Worm (Caenorhabditis elegans) whole organism, late embryonic: ENCODE results near the gene acd-3.

Experiments used
- Y22D7AL.16 ChIP-seq: sonication (generic microtip); optimal IDR thresholded peaks from 2 replicates; lab custom pipeline; 2016; ENCODE audit warnings: missing genetic modification characterization, missing compliant biosample characterization
- ahr-1 ChIP-seq: sonication (generic microtip); optimal IDR thresholded peaks from 2 replicates; lab custom pipeline; 2016; ENCODE audit warnings: missing genetic modification characterization, missing compliant biosample characterization
- ama-1 ChIP-seq: fragments of 150-350 bp; optimal IDR thresholded peaks from 2 replicates; lab custom pipeline; 2014
- ceh-18 ChIP-seq: sonication (generic microtip); optimal IDR thresholded peaks from 2 replicates; lab custom pipeline; 2016; ENCODE audit warnings: missing genetic modification characterization, missing compliant biosample characterization
- ceh-19 ChIP-seq: fragments of 200-800 bp; sonication (Bioruptor generic); optimal IDR thresholded peaks from 2 replicates; lab custom pipeline; 2018; ENCODE audit warnings: mild to moderate bottlenecking, missing genetic modification characterization, missing compliant biosample characterization
- ceh-2 ChIP-seq: sonication (generic microtip); optimal IDR thresholded peaks from 2 replicates; lab custom pipeline; 2016; ENCODE audit warnings: missing genotype, missing genetic modification characterization, missing compliant biosample characterization
- ceh-22 ChIP-seq: sonication (generic microtip); optimal IDR thresholded peaks from 2 replicates; lab custom pipeline; 2017; ENCODE audit warnings: missing biosample characterization, missing genetic modification characterization
- ceh-31 ChIP-seq: sonication (generic microtip); optimal IDR thresholded peaks from 2 replicates; lab custom pipeline; 2016; ENCODE audit warnings: missing genetic modification characterization, missing compliant biosample characterization
- ceh-34 ChIP-seq: sonication (generic microtip); optimal IDR thresholded peaks from 2 replicates; lab custom pipeline; 2016; ENCODE audit warnings: mild to moderate bottlenecking, missing genetic modification characterization, missing compliant biosample characterization
- ceh-48 ChIP-seq: sonication (generic microtip); optimal IDR thresholded peaks from 2 replicates; lab custom pipeline; 2016; ENCODE audit warnings: missing genetic modification characterization, inconsistent platforms, missing compliant biosample characterization
- ceh-6 ChIP-seq: fragments of 200-800 bp; sonication (Bioruptor generic); optimal IDR thresholded peaks from 2 replicates; lab custom pipeline; 2018; ENCODE audit warnings: mild to moderate bottlenecking, missing genetic modification characterization, missing compliant biosample characterization
- ceh-9 ChIP-seq: sonication (generic microtip); optimal IDR thresholded peaks from 2 replicates; lab custom pipeline; 2016; ENCODE audit warnings: mild to moderate bottlenecking, missing genetic modification characterization, inconsistent platforms, missing compliant biosample characterization
- eyg-1 ChIP-seq: sonication (generic microtip); optimal IDR thresholded peaks from 2 replicates; lab custom pipeline; 2016; ENCODE audit warnings: missing genotype, missing genetic modification characterization, missing compliant biosample characterization
- fkh-6 ChIP-seq: sonication (generic microtip); optimal IDR thresholded peaks from 2 replicates; lab custom pipeline; 2016; ENCODE audit warnings: missing genetic modification characterization, missing compliant biosample characterization
- gmeb-2 ChIP-seq: sonication (generic microtip); optimal IDR thresholded peaks from 2 replicates; lab custom pipeline; 2016; ENCODE audit warnings: missing genetic modification characterization, inconsistent platforms, missing compliant biosample characterization
- hlh-13 ChIP-seq: fragments of 200-800 bp; sonication (Bioruptor generic); optimal IDR thresholded peaks from 2 replicates; lab custom pipeline; 2018; ENCODE audit warnings: mild to moderate bottlenecking, missing genetic modification characterization, missing compliant biosample characterization
- hlh-8 ChIP-seq: sonication (generic microtip); optimal IDR thresholded peaks from 2 replicates; lab custom pipeline; 2016; ENCODE audit warnings: missing genotype, missing genetic modification characterization, missing compliant biosample characterization
- lin-11 ChIP-seq: fragments of 200-800 bp; sonication (Bioruptor generic); optimal IDR thresholded peaks from 2 replicates; lab custom pipeline; 2018; ENCODE audit warnings: mild to moderate bottlenecking, missing genetic modification characterization, missing compliant biosample characterization
- madf-2 ChIP-seq: sonication (generic microtip); optimal IDR thresholded peaks from 2 replicates; lab custom pipeline; 2017; ENCODE audit warnings: missing genetic modification characterization, missing compliant biosample characterization
- mec-3 ChIP-seq: sonication (generic microtip); optimal IDR thresholded peaks from 2 replicates; lab custom pipeline; 2016; ENCODE audit warnings: borderline replicate concordance, missing genetic modification characterization, missing compliant biosample characterization
- nfya-1 ChIP-seq: sonication (generic microtip); optimal IDR thresholded peaks from 2 replicates; lab custom pipeline; 2017; ENCODE audit warnings: missing genetic modification characterization, mild to moderate bottlenecking, missing compliant biosample characterization, antibody characterized with exemption, moderate library complexity
- nhr-11 ChIP-seq: fragments of 150-350 bp; optimal IDR thresholded peaks from 2 replicates; lab custom pipeline; 2014; ENCODE audit warnings: missing biosample characterization, missing genetic modification characterization
- odd-2 ChIP-seq: sonication (generic microtip); optimal IDR thresholded peaks from 2 replicates; lab custom pipeline; 2017; ENCODE audit warnings: antibody characterized with exemption, mild to moderate bottlenecking, missing genetic modification characterization, missing compliant biosample characterization
- pag-3 ChIP-seq: sonication (generic microtip); optimal IDR thresholded peaks from 2 replicates; lab custom pipeline; 2016; ENCODE audit warnings: missing compliant biosample characterization, missing genetic modification characterization, borderline replicate concordance
- pqm-1 ChIP-seq: sonication (generic microtip); optimal IDR thresholded peaks from 2 replicates; lab custom pipeline; 2016; ENCODE audit warnings: missing genetic modification characterization, missing compliant biosample characterization
- pros-1 ChIP-seq: fragments of 150-350 bp; optimal IDR thresholded peaks from 2 replicates; lab custom pipeline; 2014; ENCODE audit warnings: missing biosample characterization, missing genetic modification reagents, missing genetic modification characterization
- rnt-1 ChIP-seq: sonication (generic microtip); optimal IDR thresholded peaks from 2 replicates; lab custom pipeline; 2016; ENCODE audit warnings: missing genetic modification characterization, missing compliant biosample characterization
- sox-4 ChIP-seq: sonication (generic microtip); optimal IDR thresholded peaks from 2 replicates; lab custom pipeline; 2017; ENCODE audit warnings: mild to moderate bottlenecking, missing genetic modification characterization, inconsistent platforms, missing compliant biosample characterization
- tbx-2 ChIP-seq: sonication (generic microtip); optimal IDR thresholded peaks from 2 replicates; lab custom pipeline; 2016; ENCODE audit warnings: missing genetic modification characterization, missing compliant biosample characterization
- tbx-7 ChIP-seq: sonication (generic microtip); optimal IDR thresholded peaks from 2 replicates; lab custom pipeline; 2016; ENCODE audit warnings: missing genotype, missing genetic modification characterization, missing compliant biosample characterization
- ttx-3 ChIP-seq: sonication (generic microtip); optimal IDR thresholded peaks from 2 replicates; lab custom pipeline; 2016; ENCODE audit warnings: missing genetic modification reagents, missing genetic modification characterization, missing compliant biosample characterization
- unc-42 ChIP-seq: sonication (generic microtip); optimal IDR thresholded peaks from 2 replicates; lab custom pipeline; 2016; ENCODE audit warnings: missing genotype, missing genetic modification characterization, missing compliant biosample characterization
- unc-55 ChIP-seq: sonication (generic microtip); optimal IDR thresholded peaks from 2 replicates; lab custom pipeline; 2017; ENCODE audit warnings: missing biosample characterization, missing genetic modification reagents, missing genetic modification characterization
- zip-5 ChIP-seq: sonication (generic microtip); optimal IDR thresholded peaks from 2 replicates; lab custom pipeline; 2016; ENCODE audit warnings: missing genetic modification characterization, missing compliant biosample characterization
- ztf-16 ChIP-seq: sonication (generic microtip); optimal IDR thresholded peaks from 2 replicates; lab custom pipeline; 2017; ENCODE audit warnings: missing genetic modification characterization, missing compliant biosample characterization

Gene acd-3

ce11 chrX:14872817-14873469 is 23.9 kb downstream of the acd-3 start, which contains the start of gene F31F6.3:
F31F6.3 (minus strand) TSS chrX:14872867.
- TF ChIP-seq ceh-9 (tag; lab: Kevin White, UChicago) (no peak), ceh-6 (GFP tag; lab: Kevin White, UChicago) (no peak), madf-2 (no peak), eyg-1 (tag; lab: Kevin White, UChicago) (no peak), ceh-48 (tag; lab: Kevin White, UChicago) (no peak), odd-2 (tag; lab: Kevin White, UChicago) (no peak), Y22D7AL.16 (tag; lab: Kevin White, UChicago) (no peak), ceh-19 (GFP tag; lab: Kevin White, UChicago) (no peak), ama-1 (lab: Kevin White, UChicago) (no peak), mec-3 (tag; lab: Kevin White, UChicago) (no peak), fkh-6 (tag; lab: Kevin White, UChicago) (no peak), nfya-1 (tag; lab: Kevin White, UChicago) (no peak), sox-4 (tag; lab: Kevin White, UChicago) (no peak)
- TF ChIP-seq, all 69 proteins: peak for 0

- TF ChIP-seq ceh-34 (no peak), ahr-1 (tag; lab: Kevin White, UChicago) (no peak), ttx-3 (tag; lab: Kevin White, UChicago) (no peak), tbx-7 (tag; lab: Kevin White, UChicago) (no peak)
Observed at ce11 chrX:14875668-14876067, 26.6 kb downstream of the acd-3 start, which contains the start of gene sssh-1. sssh-1 (plus strand) TSS chrX:14875968.

- TF ChIP-seq rnt-1 (tag; lab: Kevin White, UChicago) = no peak
- TF ChIP-seq ztf-16 = no peak
- peak; percentile 17 for TF ChIP-seq hlh-13 (GFP tag; lab: Kevin White, UChicago)
Observed at ce11 chrX:14877691-14878090, 28.6 kb downstream of the acd-3 start.

- TF ChIP-seq ceh-31 (tag; lab: Kevin White, UChicago) (no peak), ceh-6 (GFP tag; lab: Kevin White, UChicago) (no peak), zip-5 (tag; lab: Kevin White, UChicago) (no peak), ceh-48 (tag; lab: Kevin White, UChicago) (no peak), hlh-8 (no peak), ceh-34 (no peak), hlh-13 (GFP tag; lab: Kevin White, UChicago) (no peak), ceh-22 (tag; lab: Kevin White, UChicago) (no peak), gmeb-2 (tag; lab: Kevin White, UChicago) (no peak), ztf-16 (no peak), lin-11 (no peak), unc-55 (GFP tag; lab: Kevin White, UChicago) (no peak), ceh-2 (no peak), pag-3 (tag; lab: Kevin White, UChicago) (no peak), pros-1 (tag; lab: Kevin White, UChicago) (no peak), tbx-7 (tag; lab: Kevin White, UChicago) (no peak), nhr-11 (no peak), mec-3 (tag; lab: Kevin White, UChicago) (no peak), unc-42 (no peak)
Observed at ce11 chrX:14881119-14881518, 32.0 kb downstream of the acd-3 start, which contains the start of gene flp-8. flp-8 (plus strand) TSS chrX:14881419.

- TF ChIP-seq unc-55 (GFP tag; lab: Kevin White, UChicago) = no peak
- TF ChIP-seq ceh-18 = no peak
- no peak for TF ChIP-seq pqm-1 (tag; lab: Kevin White, UChicago)
- TF ChIP-seq tbx-2 (tag; lab: Kevin White, UChicago) = no peak
Observed at ce11 chrX:14885855-14886254, 36.8 kb downstream of the acd-3 start.
